Fruit fly (Drosophila melanogaster) whole organism: ENCODE measurements around the gene Sac1.

Experiments
- Dll ChIP-seq: fragments of >200 bp; optimal IDR thresholded peaks from 2 replicates; lab custom pipeline; 2017
- EcR ChIP-seq, 2 experiments: fragments of >200 bp; optimal IDR thresholded peaks; 2 replicates each; lab custom pipeline; 2017; ENCODE audit warnings: missing biosample characterization in 2 of 2, missing genetic modification characterization in 2 of 2, missing genetic modification reagents in 2 of 2
- psq ChIP-seq: fragments of >200 bp; optimal IDR thresholded peaks from 2 replicates; lab custom pipeline; 2017
- usp ChIP-seq: fragments of >200 bp; optimal IDR thresholded peaks from 2 replicates; lab custom pipeline; 2017; ENCODE audit warnings: missing biosample characterization, missing genetic modification characterization, mixed read lengths

DNA sequence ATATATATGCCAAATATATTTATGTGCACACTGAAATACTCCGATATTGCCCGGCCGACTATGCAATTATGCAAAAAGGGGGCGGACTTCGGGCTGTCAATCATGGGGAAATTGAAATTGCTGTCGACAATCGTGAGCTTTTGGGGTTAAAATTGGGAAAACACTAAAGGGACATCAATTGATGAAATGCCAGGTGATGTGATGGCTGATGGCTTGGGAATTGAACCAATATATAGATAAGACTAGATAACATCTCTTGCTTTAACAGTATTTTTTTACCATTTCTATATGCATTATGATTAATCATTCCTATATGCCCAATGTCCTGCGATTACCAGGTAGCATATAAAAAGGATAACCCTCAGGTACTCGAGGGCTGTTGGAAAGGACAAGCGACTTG is 30.3 kb downstream of the Sac1 start:
- TF ChIP-seq Dll (lab: Kevin White, UChicago), result no peak
- no peak for TF ChIP-seq psq (lab: Kevin White, UChicago)
- TF ChIP-seq usp (GFP tag; lab: Kevin White, UChicago), result no peak
- TF ChIP-seq EcR (GFP tag; optimal IDR thresholded peaks at IDR 0.05; lab: Kevin White, UChicago), result no peak
